Fruit fly (Drosophila melanogaster): ENCODE measurements around the gene CG9555.

CG9555 gene

dm6 chr2L:8951184-8951934, 40.2 kb upstream of the CG9555 start, which contains the start of gene C1GalTA (continued):
- TF ChIP-seq br (optimal IDR thresholded peaks at IDR 0.05) (no peak), CG31441 (GFP tag; IDR thresholded peaks at IDR 0.05) (peak; percentile 100), pan (optimal IDR thresholded peaks at IDR 0.05) (no peak), pan (GFP tag; optimal IDR thresholded peaks at IDR 0.05 in 1 of 2, IDR thresholded peaks at IDR 0.05 in 1 of 2) (peak in 1 of 2 experiments; percentile 97), Adf1 (GFP tag; IDR thresholded peaks at IDR 0.05) (peak; percentile 80), CG3407 (GFP tag; optimal IDR thresholded peaks at IDR 0.05) (peak; percentile 96), slbo (GFP tag; IDR thresholded peaks at IDR 0.05) (peak; percentile 95), fd96Cb (tag; optimal IDR thresholded peaks at IDR 0.05) (peak; percentile 98), sens (GFP tag) (peak; percentile 93), HLH3B (GFP tag; IDR thresholded peaks at IDR 0.05) (peak; percentile 94), CG1529 (GFP tag; optimal IDR thresholded peaks at IDR 0.05) (peak; percentile 95), lmd (GFP tag; IDR thresholded peaks at IDR 0.05) (peak; percentile 97), org-1 (GFP tag; optimal IDR thresholded peaks at IDR 0.05) (peak; percentile 95), Ssrp (tag; optimal IDR thresholded peaks at IDR 0.05) (peak; percentile 98), CHES-1-like (GFP tag; optimal IDR thresholded peaks at IDR 0.05) (peak; percentile 78), tap (tag; optimal IDR thresholded peaks at IDR 0.05) (peak; percentile 98), CG13424 (tag; optimal IDR thresholded peaks at IDR 0.05) (peak; percentile 99), Ravus (GFP tag; IDR thresholded peaks at IDR 0.05) (peak; percentile 86), gcm2 (GFP tag; optimal IDR thresholded peaks at IDR 0.05) (peak; percentile 16), CG9609 (GFP tag; optimal IDR thresholded peaks at IDR 0.05) (peak; percentile 52), CG11093 (GFP tag; IDR thresholded peaks at IDR 0.05) (peak; percentile 90), repo (GFP tag; optimal IDR thresholded peaks at IDR 0.05) (no peak), CG3726 (GFP tag; IDR thresholded peaks at IDR 0.05) (peak; percentile 84), CG6175 (GFP tag; IDR thresholded peaks at IDR 0.05) (peak; percentile 80), CG14710 (tag; optimal IDR thresholded peaks at IDR 0.05) (peak; percentile 99), CG18619 (GFP tag; optimal IDR thresholded peaks at IDR 0.05) (peak; percentile 96), Gug (GFP tag; IDR thresholded peaks at IDR 0.05) (peak; percentile 69; the same call in 3 of the 4 replicates), psq (GFP tag; optimal IDR thresholded peaks at IDR 0.05) (peak; percentile 80), BEAF-32 (GFP tag; optimal IDR thresholded peaks at IDR 0.05) (no peak), CG15011 (GFP tag; optimal IDR thresholded peaks at IDR 0.05) (peak; percentile 97), YL-1 (GFP tag; optimal IDR thresholded peaks at IDR 0.05) (peak; percentile 90), Ada2b (GFP tag; IDR thresholded peaks at IDR 0.05) (peak; percentile 87), Hey (tag; optimal IDR thresholded peaks at IDR 0.05) (peak; percentile 77), CG12236 (GFP tag; optimal IDR thresholded peaks at IDR 0.05) (no peak), sug (tag; optimal IDR thresholded peaks at IDR 0.05) (peak; percentile 96), lilli (GFP tag; optimal IDR thresholded peaks at IDR 0.05) (peak; percentile 78), CG30431 (GFP tag; optimal IDR thresholded peaks at IDR 0.05) (peak; percentile 86), gem (tag; optimal IDR thresholded peaks at IDR 0.05) (peak; percentile 100), pnt (GFP tag; optimal IDR thresholded peaks at IDR 0.05) (peak; percentile 53), pum (GFP tag; optimal IDR thresholded peaks at IDR 0.05) (peak; percentile 72), gt (GFP tag; IDR thresholded peaks at IDR 0.05) (peak; percentile 80; the same call in 1 of the 2 replicates), CG10366 (GFP tag; IDR thresholded peaks at IDR 0.05) (peak; percentile 90), CG32767 (GFP tag; IDR thresholded peaks at IDR 0.05) (peak; percentile 96), cato (GFP tag; optimal IDR thresholded peaks at IDR 0.05; ENCODE audit: borderline replicate concordance) (peak; percentile 91), Eip74EF (GFP tag; optimal IDR thresholded peaks at IDR 0.05) (peak in 1 of 2 experiments; percentile 99), CG14965 (GFP tag; optimal IDR thresholded peaks at IDR 0.05; ENCODE audit: borderline replicate concordance) (no peak), CG6854 (GFP tag; optimal IDR thresholded peaks at IDR 0.05) (peak; percentile 98), en (GFP tag; optimal IDR thresholded peaks at IDR 0.05) (peak; percentile 17), CG4820 (GFP tag; optimal IDR thresholded peaks at IDR 0.05) (peak; percentile 93), Jarid2 (GFP tag; optimal IDR thresholded peaks at IDR 0.05) (peak; percentile 89), Dref (GFP tag; IDR thresholded peaks at IDR 0.05) (no peak)

All from whole organism, embryonic.